Worm (Caenorhabditis elegans) whole organism, midembryonic: Measurements from ENCODE around the gene T27A8.3.

Experiments
- cog-1 ChIP-seq: sonication (generic microtip); optimal IDR thresholded peaks from 2 replicates; lab custom pipeline; 2016; ENCODE audit warnings: missing genetic modification characterization, missing compliant biosample characterization
- ref-1 ChIP-seq: fragments of 200-800 bp; sonication (Bioruptor generic); conservative IDR thresholded peaks from 2 replicates; pipeline ENCODE4 v1.3.6; 2022; ENCODE audit warnings: missing genetic modification reagents, missing genetic modification characterization, missing compliant biosample characterization

- no peak for TF ChIP-seq cog-1 (tag; lab: Kevin White, UChicago)
- TF ChIP-seq ref-1 (GFP tag; lab: Robert Waterston, UW), result no peak
Measured at ce11 chrX:16044325-16044724, 18.2 kb upstream of the T27A8.3 start.
